Worm (Caenorhabditis elegans) whole organism, late embryonic: ENCODE results near the gene swip-10.

Experiments
- C08G9.2 ChIP-seq: sonication (generic microtip); optimal IDR thresholded peaks from 2 replicates; lab custom pipeline; 2016; ENCODE audit warnings: mild to moderate bottlenecking, missing genetic modification characterization, moderate library complexity, missing compliant biosample characterization
- F13H6.1 ChIP-seq: sonication (generic microtip); optimal IDR thresholded peaks from 2 replicates; lab custom pipeline; 2016; ENCODE audit warnings: missing genetic modification characterization, missing compliant biosample characterization
- K09A11.1 ChIP-seq: sonication (generic microtip); optimal IDR thresholded peaks from 2 replicates; lab custom pipeline; 2017; ENCODE audit warnings: antibody characterized with exemption, mild to moderate bottlenecking, missing genetic modification characterization, missing compliant biosample characterization; ENCODE audit not compliant: insufficient read depth
- Y22D7AL.16 ChIP-seq: sonication (generic microtip); optimal IDR thresholded peaks from 2 replicates; lab custom pipeline; 2016; ENCODE audit warnings: missing genetic modification characterization, missing compliant biosample characterization
- ahr-1 ChIP-seq: sonication (generic microtip); optimal IDR thresholded peaks from 2 replicates; lab custom pipeline; 2016; ENCODE audit warnings: missing genetic modification characterization, missing compliant biosample characterization
- ama-1 ChIP-seq: fragments of 150-350 bp; optimal IDR thresholded peaks from 2 replicates; lab custom pipeline; 2014
- ceh-14 ChIP-seq: sonication (generic microtip); optimal IDR thresholded peaks from 2 replicates; lab custom pipeline; 2016; ENCODE audit warnings: missing genotype, missing genetic modification characterization, missing compliant biosample characterization
- ceh-22 ChIP-seq: sonication (generic microtip); optimal IDR thresholded peaks from 2 replicates; lab custom pipeline; 2017; ENCODE audit warnings: missing biosample characterization, missing genetic modification characterization
- ceh-24 ChIP-seq: sonication (generic microtip); optimal IDR thresholded peaks from 2 replicates; lab custom pipeline; 2016; ENCODE audit warnings: mild to moderate bottlenecking, missing genetic modification characterization, missing compliant biosample characterization
- ceh-34 ChIP-seq: sonication (generic microtip); optimal IDR thresholded peaks from 2 replicates; lab custom pipeline; 2016; ENCODE audit warnings: mild to moderate bottlenecking, missing genetic modification characterization, missing compliant biosample characterization
- ceh-6 ChIP-seq: fragments of 200-800 bp; sonication (Bioruptor generic); optimal IDR thresholded peaks from 2 replicates; lab custom pipeline; 2018; ENCODE audit warnings: mild to moderate bottlenecking, missing genetic modification characterization, missing compliant biosample characterization
- ceh-9 ChIP-seq: sonication (generic microtip); optimal IDR thresholded peaks from 2 replicates; lab custom pipeline; 2016; ENCODE audit warnings: mild to moderate bottlenecking, missing genetic modification characterization, inconsistent platforms, missing compliant biosample characterization
- dve-1 ChIP-seq: sonication (generic microtip); optimal IDR thresholded peaks from 2 replicates; lab custom pipeline; 2017; ENCODE audit warnings: antibody characterized with exemption, mild to moderate bottlenecking, missing genetic modification characterization, missing compliant biosample characterization
- elt-2 ChIP-seq: sonication (generic microtip); optimal IDR thresholded peaks from 2 replicates; lab custom pipeline; 2016; ENCODE audit warnings: missing genetic modification reagents, missing genetic modification characterization, missing compliant biosample characterization
- fax-1 ChIP-seq: sonication (generic microtip); optimal IDR thresholded peaks from 2 replicates; lab custom pipeline; 2016; ENCODE audit warnings: missing genotype, missing genetic modification characterization, missing compliant biosample characterization
- fkh-6 ChIP-seq: sonication (generic microtip); optimal IDR thresholded peaks from 2 replicates; lab custom pipeline; 2016; ENCODE audit warnings: missing genetic modification characterization, missing compliant biosample characterization
- gmeb-2 ChIP-seq: sonication (generic microtip); optimal IDR thresholded peaks from 2 replicates; lab custom pipeline; 2016; ENCODE audit warnings: missing genetic modification characterization, inconsistent platforms, missing compliant biosample characterization
- hlh-15 ChIP-seq: sonication (generic microtip); optimal IDR thresholded peaks from 2 replicates; lab custom pipeline; 2016; ENCODE audit warnings: missing genetic modification characterization, missing compliant biosample characterization
- hlh-6 ChIP-seq: sonication (generic microtip); optimal IDR thresholded peaks from 2 replicates; lab custom pipeline; 2016; ENCODE audit warnings: missing genotype, missing genetic modification characterization, missing compliant biosample characterization
- lim-6 ChIP-seq: sonication (generic microtip); optimal IDR thresholded peaks from 2 replicates; lab custom pipeline; 2016; ENCODE audit warnings: missing genetic modification characterization, missing compliant biosample characterization
- madf-2 ChIP-seq: sonication (generic microtip); optimal IDR thresholded peaks from 2 replicates; lab custom pipeline; 2017; ENCODE audit warnings: missing genetic modification characterization, missing compliant biosample characterization
- npax-4 ChIP-seq: sonication (generic microtip); optimal IDR thresholded peaks from 2 replicates; lab custom pipeline; 2016; ENCODE audit warnings: missing genetic modification characterization, missing compliant biosample characterization
- odd-2 ChIP-seq: sonication (generic microtip); optimal IDR thresholded peaks from 2 replicates; lab custom pipeline; 2017; ENCODE audit warnings: antibody characterized with exemption, mild to moderate bottlenecking, missing genetic modification characterization, missing compliant biosample characterization
- pat-9 ChIP-seq: fragments of 200-800 bp; sonication (Bioruptor generic); optimal IDR thresholded peaks from 2 replicates; lab custom pipeline; 2018; ENCODE audit warnings: mild to moderate bottlenecking, missing genetic modification characterization, moderate library complexity, missing compliant biosample characterization
- pax-1 ChIP-seq: fragments of 150-350 bp; optimal IDR thresholded peaks from 2 replicates; lab custom pipeline; 2014; ENCODE audit warnings: missing biosample characterization, missing genetic modification characterization
- pha-2 ChIP-seq: sonication (generic microtip); optimal IDR thresholded peaks from 2 replicates; lab custom pipeline; 2017; ENCODE audit warnings: mild to moderate bottlenecking, missing genetic modification characterization, missing compliant biosample characterization
- pha-4 ChIP-seq: fragments of 150-350 bp; optimal IDR thresholded peaks from 2 replicates; lab custom pipeline; 2018; ENCODE audit warnings: missing biosample characterization, missing genetic modification reagents, missing genetic modification characterization
- pros-1 ChIP-seq: fragments of 150-350 bp; optimal IDR thresholded peaks from 2 replicates; lab custom pipeline; 2014; ENCODE audit warnings: missing biosample characterization, missing genetic modification reagents, missing genetic modification characterization
- ref-2 ChIP-seq: sonication (generic microtip); optimal IDR thresholded peaks from 2 replicates; lab custom pipeline; 2016; ENCODE audit warnings: missing genetic modification characterization, missing compliant biosample characterization
- sdc-2 ChIP-seq: sonication (generic microtip); optimal IDR thresholded peaks from 2 replicates; lab custom pipeline; 2016; ENCODE audit warnings: missing genotype, missing genetic modification characterization, missing compliant biosample characterization
- tbx-2 ChIP-seq: sonication (generic microtip); optimal IDR thresholded peaks from 2 replicates; lab custom pipeline; 2016; ENCODE audit warnings: missing genetic modification characterization, missing compliant biosample characterization
- ttx-3 ChIP-seq: sonication (generic microtip); optimal IDR thresholded peaks from 2 replicates; lab custom pipeline; 2016; ENCODE audit warnings: missing genetic modification reagents, missing genetic modification characterization, missing compliant biosample characterization
- unc-3 ChIP-seq, 2 experiments: fragments of 200-800 bp in 1 of 2; sonication (Bioruptor generic) in 1 of 2; sonication (generic microtip) in 1 of 2; conservative IDR thresholded peaks in 1 of 2; optimal IDR thresholded peaks in 1 of 2; 2 replicates each; pipeline versions ENCODE4 v1.3.6 to Lab custom; 2016 to 2022; ENCODE audit warnings: missing compliant biosample characterization in 2 of 2, missing genetic modification characterization in 2 of 2, missing genetic modification reagents in 1 of 2
- unc-42 ChIP-seq: sonication (generic microtip); optimal IDR thresholded peaks from 2 replicates; lab custom pipeline; 2016; ENCODE audit warnings: missing genotype, missing genetic modification characterization, missing compliant biosample characterization
- unc-86 ChIP-seq: sonication (generic microtip); optimal IDR thresholded peaks from 2 replicates; lab custom pipeline; 2016; ENCODE audit warnings: missing genetic modification characterization, missing compliant biosample characterization

swip-10 gene

DNA sequence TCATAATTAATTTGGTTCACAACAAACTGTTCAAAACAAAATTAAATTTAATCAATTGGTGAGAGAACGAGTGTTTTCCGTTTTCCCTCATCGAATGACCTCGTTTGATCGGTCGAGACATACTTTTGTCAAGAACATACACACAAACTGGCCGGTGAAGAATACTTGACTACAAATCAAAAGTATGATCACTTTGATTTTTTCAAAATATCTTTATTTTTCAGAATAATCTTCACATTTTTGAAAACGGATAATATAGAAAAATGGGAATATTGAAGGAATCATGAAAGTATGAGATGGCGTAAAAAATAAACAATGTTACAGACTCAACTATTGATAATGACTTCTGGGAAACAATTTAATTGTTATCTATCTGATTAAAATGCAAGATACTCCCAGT lies at the start of gene swip-10:
swip-10 (minus strand) TSS at position 101 of the 400 bp plus-strand sequence.
- TF ChIP-seq ref-2 (tag; lab: Kevin White, UChicago), result no peak
- no peak for TF ChIP-seq ama-1 (lab: Kevin White, UChicago)
- no peak for TF ChIP-seq tbx-2
- TF ChIP-seq F13H6.1 (tag; lab: Kevin White, UChicago), result no peak
- no peak for TF ChIP-seq fkh-6 (tag; lab: Kevin White, UChicago)
- no peak for TF ChIP-seq unc-86 (tag; lab: Kevin White, UChicago)
- no peak for TF ChIP-seq ahr-1 (tag; lab: Kevin White, UChicago)
- TF ChIP-seq elt-2 (tag; lab: Kevin White, UChicago), result no peak
- no peak for TF ChIP-seq pha-2 (tag; lab: Kevin White, UChicago)
- TF ChIP-seq K09A11.1 (tag; lab: Kevin White, UChicago), result no peak
- no peak for TF ChIP-seq C08G9.2 (tag; lab: Kevin White, UChicago)
- TF ChIP-seq ttx-3 (tag; lab: Kevin White, UChicago), result no peak
- no peak for TF ChIP-seq gmeb-2 (tag; lab: Kevin White, UChicago)
- no peak for TF ChIP-seq ceh-9 (tag; lab: Kevin White, UChicago)
- TF ChIP-seq hlh-6 (tag; lab: Kevin White, UChicago), result no peak
- TF ChIP-seq pax-1 (tag; lab: Kevin White, UChicago), result no peak
- no peak for TF ChIP-seq dve-1 (tag; lab: Kevin White, UChicago)
- TF ChIP-seq fax-1, result no peak

DNA sequence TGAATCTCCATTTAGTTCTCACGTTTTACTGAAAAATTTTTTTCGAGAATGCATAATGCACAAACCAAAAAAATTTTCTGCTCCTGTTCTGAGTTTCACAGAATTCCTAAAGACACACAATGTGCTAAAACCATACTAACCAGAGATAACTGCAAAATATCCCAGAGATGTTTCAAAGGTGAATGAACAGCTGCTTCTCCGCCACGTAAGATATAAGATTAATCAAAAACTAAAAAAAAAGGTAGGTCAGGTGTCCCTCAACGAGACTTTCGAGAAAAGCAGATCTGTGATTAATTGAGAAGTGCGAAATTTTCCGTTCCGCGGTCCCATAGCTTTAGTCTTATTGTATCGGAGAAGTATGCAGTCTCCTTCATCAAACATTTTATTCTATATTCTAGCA lies 46.7 kb upstream of the swip-10 start, which contains the start of gene F48B9.3:
F48B9.3 (plus strand) TSS at position 301 of the 400 bp plus-strand sequence.
- TF ChIP-seq pha-2 (tag; lab: Kevin White, UChicago) (no peak), pat-9 (tag; lab: Kevin White, UChicago) (no peak), madf-2 (tag; lab: Kevin White, UChicago) (no peak), lim-6 (no peak), ceh-34 (tag; lab: Kevin White, UChicago) (no peak), npax-4 (tag; lab: Kevin White, UChicago) (no peak), ceh-24 (tag; lab: Kevin White, UChicago) (no peak), hlh-15 (tag; lab: Kevin White, UChicago) (no peak), Y22D7AL.16 (tag; lab: Kevin White, UChicago) (no peak), tbx-2 (no peak), F13H6.1 (tag; lab: Kevin White, UChicago) (no peak), pha-4 (no peak), odd-2 (tag; lab: Kevin White, UChicago) (no peak), unc-3 (GFP tag; conservative IDR thresholded peaks at IDR 0.05; lab: Robert Waterston, UW) (no peak), unc-3 (tag; optimal IDR thresholded peaks at IDR 0.05; lab: Kevin White, UChicago) (no peak), sdc-2 (no peak), ceh-22 (no peak), pros-1 (tag; lab: Kevin White, UChicago) (no peak), unc-42 (no peak), ceh-6 (GFP tag; lab: Kevin White, UChicago) (no peak)
- TF ChIP-seq, all 69 proteins: peak for 0

DNA sequence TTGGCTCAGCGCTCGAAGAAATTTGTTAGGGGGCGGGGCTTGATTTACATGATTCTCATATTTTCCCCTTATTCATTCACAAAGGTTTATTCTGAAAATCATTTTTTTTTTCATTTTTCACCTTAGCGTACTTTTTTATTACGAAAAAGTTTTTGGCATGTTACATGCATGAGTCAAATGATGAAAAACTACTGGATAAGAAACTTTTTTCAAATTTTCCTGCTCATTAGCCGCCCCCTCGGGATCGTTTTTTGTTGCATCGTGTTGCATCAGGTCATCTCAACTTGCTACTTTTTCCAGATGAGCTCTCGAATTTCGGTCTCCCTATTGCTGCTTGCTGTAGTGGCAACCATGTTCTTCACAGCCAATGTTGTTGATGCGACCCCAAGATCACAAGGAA lies 45.0 kb upstream of the swip-10 start, which contains the start of gene pdf-2:
pdf-2 (plus strand) TSS at position 301 of the 400 bp plus-strand sequence.
- TF ChIP-seq unc-3 (GFP tag; conservative IDR thresholded peaks at IDR 0.05; lab: Robert Waterston, UW), result no peak
- TF ChIP-seq unc-3 (tag; optimal IDR thresholded peaks at IDR 0.05; lab: Kevin White, UChicago), result no peak
- TF ChIP-seq hlh-6 (tag; lab: Kevin White, UChicago), result no peak
- no peak for TF ChIP-seq tbx-2
- TF ChIP-seq pax-1 (tag; lab: Kevin White, UChicago), result no peak
- no peak for TF ChIP-seq ceh-14 (tag; lab: Kevin White, UChicago)
- TF ChIP-seq pros-1 (tag; lab: Kevin White, UChicago), result no peak
- no peak for TF ChIP-seq sdc-2
- no peak for TF ChIP-seq pha-4

DNA sequence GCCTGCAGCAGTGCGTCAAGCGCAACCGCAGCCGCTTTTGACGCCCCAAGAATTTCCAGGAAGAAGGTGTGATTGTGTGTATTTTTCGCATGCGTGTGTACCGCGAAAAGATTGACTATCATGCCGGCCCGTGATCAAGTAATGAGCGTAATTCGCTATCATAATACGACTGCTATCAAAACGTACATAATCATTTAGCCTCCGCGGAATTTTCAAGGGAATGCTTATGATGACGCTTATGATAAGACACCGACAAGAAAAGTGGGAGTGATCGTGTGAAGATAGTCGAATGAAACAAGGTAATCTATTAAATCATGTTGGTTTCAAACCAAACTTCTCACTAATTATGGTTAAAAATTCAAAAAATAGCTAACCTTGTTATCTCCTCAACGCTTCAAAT lies 39.8 kb upstream of the swip-10 start:
- TF ChIP-seq pha-2 (tag; lab: Kevin White, UChicago) (no peak), elt-2 (tag; lab: Kevin White, UChicago) (peak; percentile 17)
